Fruit fly (Drosophila melanogaster): ENCODE data around the gene CG8001.
A peak's percentile ranks its signal among the peaks of the same experiment; 100 is the strongest.

The CG8001 gene

dm6 chr3L:1741655-1742551, 14.1 kb upstream of the CG8001 start (continued):
- TF ChIP-seq CG31365 (tag; optimal IDR thresholded peaks at IDR 0.05) (no peak), CG18476 (GFP tag; optimal IDR thresholded peaks at IDR 0.05) (no peak), CG18764 (GFP tag; optimal IDR thresholded peaks at IDR 0.05) (no peak), corto (GFP tag; optimal IDR thresholded peaks at IDR 0.05) (no peak), CG3847 (GFP tag; IDR thresholded peaks at IDR 0.05) (no peak), CG10366 (GFP tag; IDR thresholded peaks at IDR 0.05) (0 out of 2 replicates have a peak, but pooled peaks have one; percentile 10), Mes4 (GFP tag; optimal IDR thresholded peaks at IDR 0.05) (no peak), CG5953 (GFP tag; IDR thresholded peaks at IDR 0.05) (no peak), Eip74EF (GFP tag; optimal IDR thresholded peaks at IDR 0.05) (no peak), Ada2b (GFP tag; IDR thresholded peaks at IDR 0.05) (no peak), Bgb (GFP tag; IDR thresholded peaks at IDR 0.05; ENCODE audit: partially characterized antibody) (peak; percentile 39; the same call in 1 of the 2 replicates), gce (GFP tag; IDR thresholded peaks at IDR 0.05) (no peak), wek (GFP tag; optimal IDR thresholded peaks at IDR 0.05) (peak; percentile 17), Optix (GFP tag; IDR thresholded peaks at IDR 0.05) (no peak), CG4820 (GFP tag; optimal IDR thresholded peaks at IDR 0.05) (no peak), ro (GFP tag; IDR thresholded peaks at IDR 0.05) (no peak), ERR (GFP tag; optimal IDR thresholded peaks at IDR 0.05) (no peak), E2f1 (GFP tag; IDR thresholded peaks at IDR 0.05) (peak; percentile 14; the same call in 1 of the 2 replicates), CG1832 (GFP tag; optimal IDR thresholded peaks at IDR 0.05) (no peak), gcm (GFP tag; optimal IDR thresholded peaks at IDR 0.05) (no peak), Doc3 (GFP tag; IDR thresholded peaks at IDR 0.05; ENCODE audit: partially characterized antibody) (no peak), Scr (GFP tag; IDR thresholded peaks at IDR 0.05; ENCODE audit: partially characterized antibody) (peak; percentile 20; the same call in 1 of the 2 replicates), CG16863 (GFP tag; optimal IDR thresholded peaks at IDR 0.05) (no peak), CG10959 (GFP tag; IDR thresholded peaks at IDR 0.05) (no peak), CG4424 (GFP tag; optimal IDR thresholded peaks at IDR 0.05) (no peak), CG14710 (tag; optimal IDR thresholded peaks at IDR 0.05) (no peak), TFAM (GFP tag; optimal IDR thresholded peaks at IDR 0.05) (no peak), CG13424 (tag; optimal IDR thresholded peaks at IDR 0.05) (no peak), Mrtf (GFP tag; IDR thresholded peaks at IDR 0.05) (no peak), crc (GFP tag; optimal IDR thresholded peaks at IDR 0.05) (no peak), tx (GFP tag; optimal IDR thresholded peaks at IDR 0.05) (no peak), sens (GFP tag) (peak; percentile 86), D19B (GFP tag; optimal IDR thresholded peaks at IDR 0.05) (no peak), CG1602 (GFP tag; optimal IDR thresholded peaks at IDR 0.05) (no peak), Camta (GFP tag; optimal IDR thresholded peaks at IDR 0.05) (no peak), CG9817 (tag; optimal IDR thresholded peaks at IDR 0.05) (no peak), CG11085 (GFP tag; IDR thresholded peaks at IDR 0.05) (no peak), ara (GFP tag; IDR thresholded peaks at IDR 0.05) (no peak), BtbVII (GFP tag; optimal IDR thresholded peaks at IDR 0.05) (peak; percentile 9), Fer3 (tag; optimal IDR thresholded peaks at IDR 0.05) (no peak), CG4360 (GFP tag; IDR thresholded peaks at IDR 0.05) (no peak), bigmax (GFP tag; optimal IDR thresholded peaks at IDR 0.05) (no peak), tup (GFP tag; optimal IDR thresholded peaks at IDR 0.05) (no peak), Hmr (GFP tag; optimal IDR thresholded peaks at IDR 0.05) (peak; percentile 37), tio (GFP tag; optimal IDR thresholded peaks at IDR 0.05) (no peak), Gsc (GFP tag; IDR thresholded peaks at IDR 0.05) (no peak), pfk (GFP tag; optimal IDR thresholded peaks at IDR 0.05) (peak; percentile 25), usp (GFP tag; optimal IDR thresholded peaks at IDR 0.05) (no peak), HLH4C (GFP tag; IDR thresholded peaks at IDR 0.05; ENCODE audit: partially characterized antibody) (peak; percentile 50; the same call in 1 of the 3 replicates)
